Worm (Caenorhabditis elegans) whole organism, L2 larva: ENCODE data around the gene C29F7.10.

ENCODE experiments used
- F13H6.1 ChIP-seq: sonication (generic microtip); optimal IDR thresholded peaks from 2 replicates; lab custom pipeline; 2016; ENCODE audit warnings: missing genetic modification characterization, missing compliant biosample characterization
- R02D3.7 ChIP-seq: fragments of 150-350 bp; optimal IDR thresholded peaks from 2 replicates; lab custom pipeline; 2014; ENCODE audit warnings: missing biosample characterization, missing genetic modification characterization
- lin-13 ChIP-seq: fragments of 150-350 bp; optimal IDR thresholded peaks from 2 replicates; lab custom pipeline; 2014; ENCODE audit warnings: missing biosample characterization, missing genetic modification reagents, missing genetic modification characterization
- nhr-237 ChIP-seq: fragments of 150-350 bp; optimal IDR thresholded peaks from 2 replicates; lab custom pipeline; 2014; ENCODE audit warnings: missing biosample characterization, missing genetic modification characterization

- TF ChIP-seq lin-13 (no peak), R02D3.7 (tag; lab: Kevin White, UChicago) (no peak), F13H6.1 (tag; lab: Kevin White, UChicago) (no peak), nhr-237 (tag; lab: Kevin White, UChicago) (no peak)
These were observed 10.2 kb downstream of the C29F7.10 start for ce11 chrX:13421068-13421467.
